Worm (Caenorhabditis elegans) whole organism, L3 larva: ENCODE measurements around the gene C15C8.6.

Experiments
- ama-1 ChIP-seq: fragments of 150-350 bp; optimal IDR thresholded peaks from 2 replicates; lab custom pipeline; 2018
- ceh-16 ChIP-seq: sonication (generic microtip); optimal IDR thresholded peaks from 2 replicates; lab custom pipeline; 2017; ENCODE audit warnings: missing biosample characterization, missing genetic modification characterization
- ceh-9 ChIP-seq: sonication (generic microtip); optimal IDR thresholded peaks from 2 replicates; lab custom pipeline; 2018; ENCODE audit warnings: missing biosample characterization, missing genetic modification characterization
- daf-12 ChIP-seq: fragments of 150-350 bp; optimal IDR thresholded peaks from 2 replicates; lab custom pipeline; 2014; ENCODE audit warnings: missing biosample characterization, missing genetic modification reagents, missing genetic modification characterization
- elt-2 ChIP-seq: sonication (generic microtip); optimal IDR thresholded peaks from 2 replicates; lab custom pipeline; 2016; ENCODE audit warnings: missing genetic modification reagents, mild to moderate bottlenecking, missing genetic modification characterization, missing compliant biosample characterization
- elt-3 ChIP-seq, 3 experiments: fragments of 150-350 bp in 1 of 3; sonication (generic microtip) in 2 of 3; optimal IDR thresholded peaks; 2 replicates in 2 of 3; 4 replicates in 1 of 3; lab custom pipeline; 2014 to 2017; ENCODE audit warnings: missing biosample characterization in 3 of 3, missing genetic modification characterization in 3 of 3
- fkh-10 ChIP-seq: sonication (generic microtip); optimal IDR thresholded peaks from 2 replicates; lab custom pipeline; 2017; ENCODE audit warnings: missing biosample characterization, missing genetic modification reagents, missing genetic modification characterization
- fos-1 ChIP-seq: fragments of 150-350 bp; optimal IDR thresholded peaks from 2 replicates; lab custom pipeline; 2014; ENCODE audit warnings: missing biosample characterization, missing genetic modification characterization
- jun-1 ChIP-seq: fragments of 150-350 bp; optimal IDR thresholded peaks from 2 replicates; lab custom pipeline; 2014; ENCODE audit warnings: missing biosample characterization, missing genetic modification reagents, missing genetic modification characterization
- lin-15B ChIP-seq: fragments of 150-350 bp; optimal IDR thresholded peaks from 2 replicates; lab custom pipeline; 2014; ENCODE audit warnings: missing biosample characterization, missing genetic modification characterization
- mdl-1 ChIP-seq: fragments of 150-350 bp; optimal IDR thresholded peaks from 2 replicates; lab custom pipeline; 2014; ENCODE audit warnings: missing biosample characterization, missing genetic modification characterization
- nfya-1 ChIP-seq: sonication (generic microtip); optimal IDR thresholded peaks from 2 replicates; lab custom pipeline; 2017; ENCODE audit warnings: missing genetic modification characterization, mild to moderate bottlenecking, missing compliant biosample characterization, antibody characterized with exemption, moderate library complexity; ENCODE audit not compliant: insufficient read depth
- nhr-11 ChIP-seq: fragments of 150-350 bp; optimal IDR thresholded peaks from 2 replicates; lab custom pipeline; 2014; ENCODE audit warnings: missing biosample characterization, missing genetic modification characterization
- nhr-12 ChIP-seq: fragments of 150-350 bp; optimal IDR thresholded peaks from 2 replicates; lab custom pipeline; 2014; ENCODE audit warnings: missing biosample characterization, missing genetic modification characterization
- nhr-23 ChIP-seq: fragments of 150-350 bp; optimal IDR thresholded peaks from 2 replicates; lab custom pipeline; 2014; ENCODE audit warnings: missing biosample characterization, missing genetic modification reagents, missing genetic modification characterization
- nhr-25 ChIP-seq: sonication (generic microtip); optimal IDR thresholded peaks from 2 replicates; lab custom pipeline; 2017; ENCODE audit warnings: missing biosample characterization, missing genetic modification characterization
- nhr-43 ChIP-seq: sonication (generic microtip); optimal IDR thresholded peaks from 2 replicates; lab custom pipeline; 2016; ENCODE audit warnings: mild to moderate bottlenecking, missing genetic modification characterization, missing compliant biosample characterization; ENCODE audit not compliant: poor library complexity, severe bottlenecking
- nhr-76 ChIP-seq: fragments of 150-350 bp; sonication (generic microtip); optimal IDR thresholded peaks from 5 replicates; lab custom pipeline; 2014; ENCODE audit warnings: missing biosample characterization, missing genetic modification characterization
- pha-4 ChIP-seq: fragments of 150-350 bp; optimal IDR thresholded peaks from 2 replicates; lab custom pipeline; 2014; ENCODE audit warnings: missing biosample characterization, missing genetic modification reagents, missing genetic modification characterization
- pqm-1 ChIP-seq: fragments of 150-350 bp; optimal IDR thresholded peaks from 2 replicates; lab custom pipeline; 2017; ENCODE audit warnings: missing biosample characterization, missing genetic modification characterization, inconsistent platforms
- skn-1 ChIP-seq: fragments of 150-350 bp; optimal IDR thresholded peaks from 2 replicates; lab custom pipeline; 2014; ENCODE audit warnings: missing biosample characterization, missing genetic modification characterization
- snpc-4 ChIP-seq: fragments of 150-350 bp; optimal IDR thresholded peaks from 2 replicates; lab custom pipeline; 2014; ENCODE audit warnings: missing biosample characterization, missing genetic modification characterization
- unc-62 ChIP-seq: fragments of 150-350 bp; sonication (generic microtip); optimal IDR thresholded peaks from 4 replicates; lab custom pipeline; 2014; ENCODE audit warnings: missing biosample characterization, missing genetic modification reagents, missing genetic modification characterization
- ztf-11 ChIP-seq: fragments of 150-350 bp; optimal IDR thresholded peaks from 2 replicates; lab custom pipeline; 2014; ENCODE audit warnings: missing biosample characterization, missing genetic modification characterization

C15C8.6 gene

ce11 chrV:12744979-12745378 lies 6.4 kb downstream of the C15C8.6 start, which contains the start of gene C15C8.7:
TSS of gene C15C8.7 (minus strand) at chrV:12745050.
- TF ChIP-seq pqm-1 (tag; lab: Kevin White, UChicago): peak; percentile 42
- TF ChIP-seq elt-2: peak; percentile 92
- TF ChIP-seq nhr-11 (tag; lab: Kevin White, UChicago): no peak

- TF ChIP-seq daf-12 (tag; lab: Kevin White, UChicago) (no peak), elt-2 (peak; percentile 28)
- TF ChIP-seq, all 47 proteins: peak for 1
Measured at ce11 chrV:12743778-12744502, 7.4 kb downstream of the C15C8.6 start.

- no peak for TF ChIP-seq nhr-76 (tag; lab: Kevin White, UChicago)
- no peak for TF ChIP-seq nfya-1 (tag; lab: Kevin White, UChicago)
- TF ChIP-seq elt-2: peak; percentile 95
- TF ChIP-seq skn-1: peak; percentile 62
- TF ChIP-seq fkh-10: no peak
Measured at ce11 chrV:12741684-12742083, 9.7 kb downstream of the C15C8.6 start, which contains the start of gene hrg-7. TSS of gene hrg-7 (plus strand) at chrV:12742041.

ce11 chrV:12736166-12736753 lies 15.1 kb downstream of the C15C8.6 start, which contains the start of gene cky-1:
TSS of gene cky-1 (plus strand) at chrV:12736703.
- TF ChIP-seq unc-62 (GFP tag; lab: Kevin White, UChicago) (no peak), pha-4 (tag; lab: Kevin White, UChicago) (peak; percentile 19)

- no peak for TF ChIP-seq ceh-16
- no peak for TF ChIP-seq ceh-9 (tag; lab: Kevin White, UChicago)
- peak in 1 of 3 experiments; percentile 26 for TF ChIP-seq elt-3 (tag; optimal IDR thresholded peaks at IDR 0.05; lab: Kevin White, UChicago)
- peak; percentile 86 for TF ChIP-seq pqm-1 (tag; lab: Kevin White, UChicago)
- no peak for TF ChIP-seq fos-1 (tag; lab: Kevin White, UChicago)
- TF ChIP-seq unc-62 (GFP tag; lab: Kevin White, UChicago): no peak
- peak; percentile 12 for TF ChIP-seq pha-4 (tag; lab: Kevin White, UChicago)
- no peak for TF ChIP-seq nhr-43
- no peak for TF ChIP-seq mdl-1 (tag; lab: Kevin White, UChicago)
- TF ChIP-seq snpc-4 (tag; lab: Kevin White, UChicago): no peak
- peak; percentile 79 for TF ChIP-seq elt-2
- TF ChIP-seq jun-1: peak; percentile 54
- no peak for TF ChIP-seq nhr-12
- no peak for TF ChIP-seq ama-1 (lab: Kevin White, UChicago)
- no peak for TF ChIP-seq lin-15B
- TF ChIP-seq ztf-11 (tag; lab: Kevin White, UChicago): no peak
- TF ChIP-seq, all 47 proteins: peak for 5
Measured at ce11 chrV:12733465-12734248, 17.7 kb downstream of the C15C8.6 start, which contains the start of the genes dhs-21 and xbx-9. TSS of gene dhs-21 (minus strand) at chrV:12733645. TSS of gene xbx-9 (plus strand) at chrV:12734198.

- TF ChIP-seq pha-4 (tag; lab: Kevin White, UChicago): peak; percentile 23
- TF ChIP-seq nhr-25: no peak
- peak; percentile 87 for TF ChIP-seq elt-2
- TF ChIP-seq snpc-4 (tag; lab: Kevin White, UChicago): no peak
- peak; percentile 77 for TF ChIP-seq pqm-1 (tag; lab: Kevin White, UChicago)
Measured at ce11 chrV:12732734-12733133, 18.6 kb downstream of the C15C8.6 start.

- TF ChIP-seq nhr-23: no peak
Measured at ce11 chrV:12729220-12729619, 22.1 kb downstream of the C15C8.6 start, which contains the start of gene R11D1.10. TSS of gene R11D1.10 (plus strand) at chrV:12729520.
